Fruit fly (Drosophila melanogaster) whole organism, embryonic: ENCODE data around the gene Sfp33A2.

Experiments used
- Adf1 ChIP-seq: fragments of 200-800 bp; sonication (Bioruptor generic); IDR thresholded peaks from 2 replicates; pipeline ENCODE4 v1.3.6; 2022; ENCODE audit warnings: missing biosample characterization, missing genetic modification characterization
- C15 ChIP-seq: fragments of 200-800 bp; sonication (Bioruptor generic); IDR thresholded peaks from 3 replicates; pipeline ENCODE4 v1.3.6; 2022; ENCODE audit warnings: missing biosample characterization, missing genetic modification characterization
- CG10431 ChIP-seq: fragments of 200-800 bp; sonication (Bioruptor generic); optimal IDR thresholded peaks from 3 replicates; lab custom pipeline; 2018; ENCODE audit warnings: missing biosample characterization, mild to moderate bottlenecking, missing genetic modification characterization
- CG11504 ChIP-seq: fragments of 200-800 bp; sonication (Bioruptor generic); optimal IDR thresholded peaks from 3 replicates; lab custom pipeline; 2019; ENCODE audit warnings: missing biosample characterization, mild to moderate bottlenecking, missing genetic modification characterization, moderate library complexity
- CG12236 ChIP-seq: fragments of 200-800 bp; sonication (Bioruptor generic); optimal IDR thresholded peaks from 2 replicates; lab custom pipeline; 2016; ENCODE audit warnings: missing biosample characterization, missing genetic modification characterization
- CG13287 ChIP-seq: fragments of 200-800 bp; sonication (Bioruptor generic); IDR thresholded peaks from 2 replicates; pipeline ENCODE4 v1.3.6; 2022; ENCODE audit warnings: missing biosample characterization, missing genetic modification characterization; ENCODE audit not compliant: partially characterized antibody
- CG13775 ChIP-seq: fragments of 200-800 bp; sonication (Bioruptor generic); optimal IDR thresholded peaks from 3 replicates; lab custom pipeline; 2017; ENCODE audit warnings: missing biosample characterization, mild to moderate bottlenecking, missing genetic modification characterization
- CG14710 ChIP-seq: fragments of 200-800 bp; sonication (Bioruptor generic); optimal IDR thresholded peaks from 3 replicates; lab custom pipeline; 2019; ENCODE audit warnings: missing biosample characterization, mild to moderate bottlenecking, missing genetic modification characterization, moderate library complexity
- CG1529 ChIP-seq: fragments of 200-800 bp; sonication (Bioruptor generic); optimal IDR thresholded peaks from 3 replicates; lab custom pipeline; 2018; ENCODE audit warnings: missing biosample characterization, missing genetic modification characterization
- CG2120 ChIP-seq: fragments of 200-800 bp; sonication (Bioruptor generic); optimal IDR thresholded peaks from 3 replicates; lab custom pipeline; 2016; ENCODE audit warnings: missing biosample characterization, missing genetic modification characterization
- CG2678 ChIP-seq: fragments of 200-800 bp; sonication (Bioruptor generic); optimal IDR thresholded peaks from 3 replicates; lab custom pipeline; 2019; ENCODE audit warnings: missing biosample characterization, mild to moderate bottlenecking, missing genetic modification characterization, moderate library complexity
- CG33557 ChIP-seq: fragments of 200-800 bp; sonication (Bioruptor generic); optimal IDR thresholded peaks from 2 replicates; lab custom pipeline; 2019; ENCODE audit warnings: missing biosample characterization, mild to moderate bottlenecking, missing genetic modification characterization, moderate library complexity
- CG4820 ChIP-seq: fragments of 200-800 bp; sonication (Bioruptor generic); optimal IDR thresholded peaks from 3 replicates; lab custom pipeline; 2016; ENCODE audit warnings: missing biosample characterization, missing genetic modification characterization
- CG7839 ChIP-seq: fragments of 200-800 bp; sonication (Bioruptor generic); optimal IDR thresholded peaks from 3 replicates; lab custom pipeline; 2018; ENCODE audit warnings: missing biosample characterization, mild to moderate bottlenecking, missing genetic modification characterization, moderate library complexity
- CG7928 ChIP-seq: fragments of 200-800 bp; sonication (Bioruptor generic); optimal IDR thresholded peaks from 2 replicates; lab custom pipeline; 2017; ENCODE audit warnings: missing biosample characterization, mild to moderate bottlenecking, missing genetic modification characterization
- Dll ChIP-seq: fragments of 200-800 bp; sonication (Bioruptor generic); IDR thresholded peaks from 4 replicates; pipeline ENCODE4 v1.3.6; 2022; ENCODE audit warnings: missing biosample characterization, missing genetic modification characterization; ENCODE audit not compliant: partially characterized antibody
- Hmr ChIP-seq: fragments of 200-800 bp; sonication (Bioruptor generic); optimal IDR thresholded peaks from 3 replicates; lab custom pipeline; 2017; ENCODE audit warnings: mild to moderate bottlenecking, missing biosample characterization, missing genetic modification reagents, missing genetic modification characterization
- Jarid2 ChIP-seq: fragments of 200-800 bp; sonication (Bioruptor generic); optimal IDR thresholded peaks from 3 replicates; lab custom pipeline; 2017; ENCODE audit warnings: mild to moderate bottlenecking, missing biosample characterization, missing genetic modification reagents, missing genetic modification characterization
- Mes4 ChIP-seq: fragments of 200-800 bp; sonication (Bioruptor generic); optimal IDR thresholded peaks from 2 replicates; lab custom pipeline; 2016; ENCODE audit warnings: missing biosample characterization, missing genetic modification characterization
- NC2α ChIP-seq: fragments of 200-800 bp; sonication (Bioruptor generic); optimal IDR thresholded peaks from 2 replicates; lab custom pipeline; 2016; ENCODE audit warnings: missing biosample characterization, missing genetic modification characterization
- Sox102F ChIP-seq: fragments of 200-800 bp; sonication (Bioruptor generic); optimal IDR thresholded peaks from 2 replicates; lab custom pipeline; 2018; ENCODE audit warnings: missing biosample characterization, mild to moderate bottlenecking, missing genetic modification characterization, moderate library complexity
- YL-1 ChIP-seq: fragments of 200-800 bp; sonication (Bioruptor generic); optimal IDR thresholded peaks from 3 replicates; lab custom pipeline; 2017; ENCODE audit warnings: missing biosample characterization, mild to moderate bottlenecking, missing genetic modification characterization
- bbx ChIP-seq: fragments of 200-800 bp; sonication (Bioruptor generic); IDR thresholded peaks from 2 replicates; pipeline ENCODE4 v1.3.6; 2022; ENCODE audit warnings: missing biosample characterization, missing genetic modification characterization; ENCODE audit not compliant: partially characterized antibody
- cad ChIP-seq: fragments of >200 bp; optimal IDR thresholded peaks from 2 replicates; lab custom pipeline; 2017; ENCODE audit warnings: missing biosample characterization, missing genetic modification characterization
- chn ChIP-seq: fragments of 200-800 bp; sonication (Bioruptor generic); optimal IDR thresholded peaks from 2 replicates; lab custom pipeline; 2016; ENCODE audit warnings: missing biosample characterization, missing genetic modification characterization
- ci ChIP-seq: fragments of 200-800 bp; sonication (Bioruptor generic); IDR thresholded peaks from 3 replicates; pipeline ENCODE4 v1.3.6; 2022; ENCODE audit warnings: missing biosample characterization, missing genetic modification characterization
- crol ChIP-seq: fragments of 200-800 bp; sonication (Bioruptor generic); IDR thresholded peaks from 2 replicates; pipeline ENCODE4 v1.3.6; 2022; ENCODE audit warnings: missing biosample characterization, missing genetic modification characterization
- dmrt11E ChIP-seq: fragments of 200-800 bp; sonication (Bioruptor generic); optimal IDR thresholded peaks from 3 replicates; lab custom pipeline; 2018; ENCODE audit warnings: missing biosample characterization, mild to moderate bottlenecking, missing genetic modification characterization, moderate library complexity
- dmrt99B ChIP-seq: fragments of 200-800 bp; sonication (Bioruptor generic); optimal IDR thresholded peaks from 2 replicates; lab custom pipeline; 2018; ENCODE audit warnings: missing biosample characterization, mild to moderate bottlenecking, missing genetic modification characterization, moderate library complexity
- emc ChIP-seq: fragments of 200-800 bp; sonication (Bioruptor generic); optimal IDR thresholded peaks from 2 replicates; lab custom pipeline; 2016; ENCODE audit warnings: missing biosample characterization, missing genetic modification characterization
- eve ChIP-seq, 2 experiments: fragments of >200 bp; optimal IDR thresholded peaks; 2 replicates each; lab custom pipeline; 2017; ENCODE audit warnings: missing biosample characterization in 2 of 2, missing genetic modification characterization in 2 of 2
- jigr1 ChIP-seq: fragments of 200-800 bp; sonication (Bioruptor generic); IDR thresholded peaks from 3 replicates; pipeline ENCODE4 v1.3.6; 2022; ENCODE audit warnings: missing biosample characterization, missing genetic modification characterization
- lab ChIP-seq: fragments of 200-800 bp; sonication (Bioruptor generic); optimal IDR thresholded peaks from 3 replicates; lab custom pipeline; 2017; ENCODE audit warnings: missing biosample characterization, missing genetic modification characterization, mild to moderate bottlenecking, moderate library complexity, missing genetic modification reagents
- nau ChIP-seq: fragments of 200-800 bp; sonication (Bioruptor generic); optimal IDR thresholded peaks from 3 replicates; lab custom pipeline; 2017; ENCODE audit warnings: missing biosample characterization, mild to moderate bottlenecking, missing genetic modification characterization, missing genetic modification reagents
- nerfin-2 ChIP-seq: fragments of 200-800 bp; sonication (Bioruptor generic); IDR thresholded peaks from 2 replicates; pipeline ENCODE4 v1.3.6; 2022; ENCODE audit warnings: missing biosample characterization, missing genetic modification characterization; ENCODE audit not compliant: partially characterized antibody
- p53 ChIP-seq: fragments of 200-800 bp; sonication (Bioruptor generic); optimal IDR thresholded peaks from 2 replicates; lab custom pipeline; 2016; ENCODE audit warnings: missing biosample characterization, missing genetic modification characterization
- pita ChIP-seq: fragments of 200-800 bp; sonication (Bioruptor generic); optimal IDR thresholded peaks from 2 replicates; lab custom pipeline; 2017; ENCODE audit warnings: missing biosample characterization, mild to moderate bottlenecking, missing genetic modification characterization
- rib ChIP-seq: fragments of 200-800 bp; sonication (Bioruptor generic); IDR thresholded peaks from 2 replicates; pipeline ENCODE4 v1.3.6; 2022; ENCODE audit warnings: missing biosample characterization, missing genetic modification characterization
- sima ChIP-seq: fragments of 200-800 bp; sonication (Bioruptor generic); optimal IDR thresholded peaks from 2 replicates; lab custom pipeline; 2016; ENCODE audit warnings: missing biosample characterization, missing genetic modification characterization
- so ChIP-seq: fragments of 200-800 bp; sonication (Bioruptor generic); IDR thresholded peaks from 3 replicates; pipeline ENCODE4 v1.3.6; 2022; ENCODE audit warnings: missing biosample characterization, missing genetic modification characterization
- stwl ChIP-seq: fragments of 200-800 bp; sonication (Bioruptor generic); optimal IDR thresholded peaks from 3 replicates; lab custom pipeline; 2018; ENCODE audit warnings: missing biosample characterization, mild to moderate bottlenecking, missing genetic modification characterization, moderate library complexity
- sug ChIP-seq: fragments of 200-800 bp; optimal IDR thresholded peaks from 2 replicates; lab custom pipeline; 2019; ENCODE audit warnings: missing biosample characterization, mild to moderate bottlenecking, missing genetic modification characterization, moderate library complexity
- zf30C ChIP-seq: fragments of 200-800 bp; sonication (Bioruptor generic); optimal IDR thresholded peaks from 3 replicates; lab custom pipeline; 2018; ENCODE audit warnings: missing biosample characterization, mild to moderate bottlenecking, missing genetic modification characterization
- zfh2 ChIP-seq: fragments of 200-800 bp; sonication (Bioruptor generic); optimal IDR thresholded peaks from 2 replicates; lab custom pipeline; 2016; ENCODE audit warnings: missing biosample characterization, missing genetic modification characterization

Gene Sfp33A2

dm6 chr2L:11808702-11809583, 28.6 kb upstream of the Sfp33A2 start, which contains the start of gene crol (continued):
- TF ChIP-seq CG10431 (GFP tag; lab: Kevin White, UChicago) (no peak), cad (GFP tag; lab: Kevin White, UChicago) (no peak), CG33557 (GFP tag; lab: Kevin White, UChicago) (no peak), Mes4 (GFP tag; lab: Kevin White, UChicago) (no peak), eve (GFP tag; optimal IDR thresholded peaks at IDR 0.05; lab: Kevin White, UChicago) (no peak), NC2α (GFP tag; lab: Kevin White, UChicago) (no peak), p53 (GFP tag; lab: Kevin White, UChicago) (no peak), CG7839 (tag; lab: Kevin White, UChicago) (peak; percentile 29)

- TF ChIP-seq jigr1 (GFP tag; lab: Robert Waterston, UW) (no peak), CG1529 (GFP tag; lab: Kevin White, UChicago) (no peak), Jarid2 (GFP tag; lab: Kevin White, UChicago) (no peak), emc (no peak), CG2120 (GFP tag; lab: Kevin White, UChicago) (no peak), rib (GFP tag; lab: Robert Waterston, UW) (no peak), CG12236 (GFP tag; lab: Kevin White, UChicago) (no peak), stwl (no peak), Dll (GFP tag; lab: Robert Waterston, UW) (no peak), ci (GFP tag; lab: Robert Waterston, UW) (no peak)
Observed at dm6 chr2L:11809823-11810222, 27.7 kb upstream of the Sfp33A2 start.

- no peak for TF ChIP-seq nerfin-2 (GFP tag; lab: Robert Waterston, UW)
- no peak for TF ChIP-seq chn
- no peak for TF ChIP-seq zf30C (GFP tag; lab: Kevin White, UChicago)
- TF ChIP-seq lab (GFP tag; lab: Kevin White, UChicago), result peak; percentile 32
- TF ChIP-seq sug, result peak; percentile 11
- no peak for TF ChIP-seq bbx (GFP tag; lab: Robert Waterston, UW)
- TF ChIP-seq zfh2, result peak; percentile 1
- TF ChIP-seq CG13287 (GFP tag; lab: Robert Waterston, UW), result no peak
- peak; percentile 98 for TF ChIP-seq Adf1 (GFP tag; lab: Robert Waterston, UW)
- TF ChIP-seq nau (GFP tag; lab: Kevin White, UChicago), result no peak
- TF ChIP-seq CG13775 (GFP tag; lab: Kevin White, UChicago), result no peak
- peak; percentile 15 for TF ChIP-seq CG2678
- TF ChIP-seq CG11504, result no peak
- no peak for TF ChIP-seq CG14710
- no peak for TF ChIP-seq pita (GFP tag; lab: Kevin White, UChicago)
- TF ChIP-seq Sox102F (GFP tag; lab: Kevin White, UChicago), result no peak
- no peak for TF ChIP-seq CG4820
- TF ChIP-seq so (GFP tag; lab: Robert Waterston, UW), result no peak
- no peak for TF ChIP-seq sima
- no peak for TF ChIP-seq C15 (GFP tag; lab: Robert Waterston, UW)
- TF ChIP-seq Hmr (GFP tag; lab: Kevin White, UChicago), result no peak
- TF ChIP-seq YL-1 (GFP tag; lab: Kevin White, UChicago), result peak; percentile 33
- no peak for TF ChIP-seq CG7928 (GFP tag; lab: Kevin White, UChicago)
- peak; percentile 85 for TF ChIP-seq crol
- TF ChIP-seq dmrt11E (tag; lab: Kevin White, UChicago), result no peak
- TF ChIP-seq dmrt99B (tag; lab: Kevin White, UChicago), result no peak
Observed at dm6 chr2L:11812781-11813664, 24.5 kb upstream of the Sfp33A2 start.
